Worm (Caenorhabditis elegans): ENCODE results near the gene T01C8.2.

The T01C8.2 gene

DNA sequence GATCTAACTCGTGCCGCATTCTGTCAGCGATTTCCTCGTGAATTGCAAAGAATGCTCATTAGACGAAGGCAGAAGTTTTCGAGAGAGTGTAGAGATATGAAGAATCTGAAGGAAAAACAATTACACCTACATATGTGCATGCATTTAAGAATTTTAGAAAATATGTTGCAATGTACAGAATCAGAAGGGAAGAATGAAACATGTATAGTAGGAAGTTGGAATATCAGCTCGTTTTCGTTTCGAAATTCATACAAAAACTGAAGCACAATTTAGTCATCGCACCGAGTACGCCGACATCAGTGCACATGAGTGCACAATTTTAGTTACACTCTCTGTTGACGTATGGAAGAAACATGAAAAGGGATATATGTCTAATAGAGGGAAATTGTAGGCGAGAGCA lies 31.8 kb upstream of the T01C8.2 start, which contains the start of gene C10E2.5:
TSS of gene C10E2.5 (minus strand) at position 101 of the 400 bp plus-strand sequence.
- no peak for TF ChIP-seq ets-4 (tag; optimal IDR thresholded peaks at IDR 0.05)
- TF ChIP-seq hlh-30 (tag; optimal IDR thresholded peaks at IDR 0.05; ENCODE audit: insufficient read depth), result no peak
- no peak for TF ChIP-seq hlh-13 (GFP tag; optimal IDR thresholded peaks at IDR 0.05)
- TF ChIP-seq che-1 (tag; optimal IDR thresholded peaks at IDR 0.05), result no peak
- TF ChIP-seq madf-2 (tag; optimal IDR thresholded peaks at IDR 0.05), result no peak
- TF ChIP-seq ceh-45 (GFP tag; IDR thresholded peaks at IDR 0.05), result no peak
- TF ChIP-seq tbx-2 (tag; optimal IDR thresholded peaks at IDR 0.05), result no peak
- no peak for TF ChIP-seq dve-1 (tag; optimal IDR thresholded peaks at IDR 0.05)

DNA sequence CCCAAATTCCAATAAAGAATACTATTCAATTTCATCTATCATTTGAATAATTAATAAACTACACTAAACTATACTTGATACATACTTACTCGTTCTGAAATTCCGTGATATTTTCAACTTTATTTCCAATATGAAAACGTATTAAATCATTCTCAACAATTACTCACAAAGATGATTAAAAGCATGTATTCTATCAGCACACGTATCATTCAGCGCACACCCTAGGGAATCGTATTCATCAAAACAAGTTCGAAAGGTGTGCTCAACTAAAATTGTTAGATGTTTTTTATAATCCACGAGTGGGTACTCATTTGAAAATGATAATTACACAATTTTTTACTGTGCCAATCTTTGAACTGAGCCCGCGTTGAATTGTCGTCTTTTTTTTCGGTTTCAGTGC lies 23.7 kb upstream of the T01C8.2 start, which contains the start of gene C10E2.1:
TSS of gene C10E2.1 (plus strand) at position 301 of the 400 bp plus-strand sequence.
- TF ChIP-seq pat-9 (tag; optimal IDR thresholded peaks at IDR 0.05) (no peak), C38D4.7 (GFP tag; optimal IDR thresholded peaks at IDR 0.05) (no peak), C08G9.2 (tag; optimal IDR thresholded peaks at IDR 0.05) (no peak)

DNA sequence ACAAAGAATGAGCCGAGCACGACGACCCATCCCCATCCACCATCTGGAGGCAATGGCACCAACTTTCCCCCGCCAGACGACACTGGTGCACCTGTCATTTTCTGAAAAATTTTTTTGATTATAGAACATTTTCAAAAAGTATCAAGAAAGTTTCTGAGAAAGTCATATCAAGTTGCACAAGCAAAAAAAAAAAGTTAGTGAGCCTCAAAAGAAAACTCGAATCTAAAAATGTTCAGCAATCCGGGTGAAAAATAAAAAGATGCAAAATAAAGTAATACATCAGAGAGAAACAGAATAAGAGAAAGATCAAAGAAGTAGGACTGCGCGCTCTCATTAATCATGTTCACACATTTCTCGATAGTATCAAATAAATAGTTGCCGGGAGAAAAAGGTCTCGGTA lies 15.8 kb upstream of the T01C8.2 start, which contains the start of gene mct-6:
TSS of gene mct-6 (minus strand) at position 101 of the 400 bp plus-strand sequence.
- TF ChIP-seq ztf-16 (tag; optimal IDR thresholded peaks at IDR 0.05) (no peak), rnt-1 (tag; optimal IDR thresholded peaks at IDR 0.05) (no peak), npax-4 (tag; optimal IDR thresholded peaks at IDR 0.05) (no peak), hlh-6 (tag; optimal IDR thresholded peaks at IDR 0.05) (no peak), lin-11 (tag; optimal IDR thresholded peaks at IDR 0.05) (no peak), ceh-6 (GFP tag; optimal IDR thresholded peaks at IDR 0.05) (no peak), T23F11.4 (GFP tag; optimal IDR thresholded peaks at IDR 0.05) (no peak), ceh-24 (tag; optimal IDR thresholded peaks at IDR 0.05) (no peak), dve-1 (tag; optimal IDR thresholded peaks at IDR 0.05) (no peak), pha-4 (tag; optimal IDR thresholded peaks at IDR 0.05) (no peak)

DNA sequence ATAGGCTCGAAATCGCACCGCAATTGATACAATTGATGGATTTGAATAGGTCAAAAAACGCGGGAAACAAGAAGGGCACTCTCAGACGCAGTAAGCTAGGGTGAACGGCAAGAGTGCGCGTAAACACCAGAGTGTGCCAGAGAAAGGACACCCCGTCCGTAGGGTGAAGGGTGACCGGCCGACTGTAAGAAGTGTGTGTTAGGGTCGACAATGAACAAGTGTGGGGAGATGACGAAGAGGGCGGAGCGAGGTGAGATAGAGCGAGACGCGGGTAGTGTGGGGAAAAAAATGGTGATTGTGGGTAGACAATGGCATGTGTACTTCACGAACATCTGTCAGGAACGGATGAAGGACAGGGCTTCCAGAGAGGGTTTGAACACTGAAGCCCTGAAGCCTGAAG lies 15.3 kb upstream of the T01C8.2 start:
- TF ChIP-seq ceh-45 (GFP tag; IDR thresholded peaks at IDR 0.05) (no peak), ceh-2 (tag; optimal IDR thresholded peaks at IDR 0.05) (peak; percentile 5), sdc-2 (tag; optimal IDR thresholded peaks at IDR 0.05) (peak; percentile 66), C08G9.2 (tag; optimal IDR thresholded peaks at IDR 0.05) (peak; percentile 26), ceh-18 (tag; optimal IDR thresholded peaks at IDR 0.05) (peak; percentile 6), nfya-1 (tag; optimal IDR thresholded peaks at IDR 0.05) (peak; percentile 16), tbx-2 (tag; optimal IDR thresholded peaks at IDR 0.05) (peak; percentile 10), ceh-31 (tag; optimal IDR thresholded peaks at IDR 0.05) (peak; percentile 38), mec-3 (tag; optimal IDR thresholded peaks at IDR 0.05; ENCODE audit: borderline replicate concordance) (peak; percentile 19), ceh-24 (tag; optimal IDR thresholded peaks at IDR 0.05) (no peak), rnt-1 (tag; optimal IDR thresholded peaks at IDR 0.05) (peak; percentile 9), elt-4 (tag; optimal IDR thresholded peaks at IDR 0.05) (no peak), ceh-22 (tag; optimal IDR thresholded peaks at IDR 0.05) (no peak), ref-2 (tag; optimal IDR thresholded peaks at IDR 0.05) (peak; percentile 15), syd-9 (tag; optimal IDR thresholded peaks at IDR 0.05) (peak; percentile 5), hlh-15 (tag; optimal IDR thresholded peaks at IDR 0.05) (no peak), pat-9 (tag; optimal IDR thresholded peaks at IDR 0.05) (no peak), ceh-34 (tag; optimal IDR thresholded peaks at IDR 0.05) (peak; percentile 7)

DNA sequence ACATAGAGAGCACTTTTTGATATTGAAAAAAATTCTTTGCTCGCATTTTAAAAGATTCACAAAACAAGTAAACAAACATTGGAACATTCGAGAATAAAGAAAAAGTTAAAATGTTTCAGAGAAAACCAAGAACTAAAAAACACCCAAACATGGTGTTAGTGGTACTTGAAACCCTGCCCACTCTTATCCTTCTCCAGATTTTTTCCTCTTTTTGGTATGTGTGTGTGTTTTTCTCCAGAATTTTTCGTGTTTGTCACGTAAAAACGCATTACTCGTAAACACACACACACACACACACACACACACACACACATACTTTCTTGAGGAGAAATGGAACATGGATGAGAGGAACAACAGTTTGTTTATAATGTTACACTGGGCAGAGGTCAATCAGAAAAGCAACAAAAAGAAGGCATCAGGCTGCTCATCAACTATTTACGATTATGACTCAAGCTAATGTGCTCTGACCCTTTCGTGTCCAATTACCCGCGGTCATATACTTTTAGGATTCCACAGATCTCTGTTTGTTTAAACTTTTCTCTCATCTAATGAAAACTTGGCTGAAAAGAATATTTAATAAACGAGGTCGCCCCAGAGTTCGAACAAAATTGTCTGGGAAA lies 14.0 kb upstream of the T01C8.2 start:
- TF ChIP-seq ceh-6 (GFP tag; optimal IDR thresholded peaks at IDR 0.05) (no peak), pag-3 (tag; optimal IDR thresholded peaks at IDR 0.05; ENCODE audit: borderline replicate concordance) (no peak)

Data from whole organism, late embryonic.